Worm (Caenorhabditis elegans) whole organism, L3 larva: ENCODE results near the gene C23G10.2.

ENCODE experiments used
- R02D3.7 ChIP-seq: fragments of 150-350 bp; optimal IDR thresholded peaks from 2 replicates; lab custom pipeline; 2014; ENCODE audit warnings: missing biosample characterization, missing genetic modification characterization
- ZK546.5 ChIP-seq: sonication (generic microtip); optimal IDR thresholded peaks from 2 replicates; lab custom pipeline; 2017; ENCODE audit warnings: missing biosample characterization, missing genetic modification characterization
- aly-2 ChIP-seq: fragments of 150-350 bp; optimal IDR thresholded peaks from 2 replicates; lab custom pipeline; 2014; ENCODE audit warnings: missing biosample characterization, missing genetic modification characterization
- ama-1 ChIP-seq: fragments of 150-350 bp; optimal IDR thresholded peaks from 2 replicates; lab custom pipeline; 2018
- ceh-16 ChIP-seq: sonication (generic microtip); optimal IDR thresholded peaks from 2 replicates; lab custom pipeline; 2017; ENCODE audit warnings: missing biosample characterization, missing genetic modification characterization
- ceh-28 ChIP-seq: fragments of 150-350 bp; optimal IDR thresholded peaks from 2 replicates; lab custom pipeline; 2014; ENCODE audit warnings: missing biosample characterization, missing genetic modification reagents, missing genetic modification characterization
- ceh-82 ChIP-seq: fragments of 150-350 bp; optimal IDR thresholded peaks from 2 replicates; lab custom pipeline; 2014; ENCODE audit warnings: missing biosample characterization, missing genetic modification characterization
- ceh-9 ChIP-seq: sonication (generic microtip); optimal IDR thresholded peaks from 2 replicates; lab custom pipeline; 2018; ENCODE audit warnings: missing biosample characterization, missing genetic modification characterization
- daf-12 ChIP-seq: fragments of 150-350 bp; optimal IDR thresholded peaks from 2 replicates; lab custom pipeline; 2014; ENCODE audit warnings: missing biosample characterization, missing genetic modification reagents, missing genetic modification characterization
- egl-27 ChIP-seq: sonication (generic microtip); optimal IDR thresholded peaks from 4 replicates; lab custom pipeline; 2017; ENCODE audit warnings: missing biosample characterization, missing genetic modification reagents, missing genetic modification characterization
- egl-5 ChIP-seq: fragments of 150-350 bp; optimal IDR thresholded peaks from 2 replicates; lab custom pipeline; 2017; ENCODE audit warnings: missing biosample characterization, missing genetic modification reagents, missing genetic modification characterization, inconsistent platforms
- elt-1 ChIP-seq: fragments of 150-350 bp; optimal IDR thresholded peaks from 2 replicates; lab custom pipeline; 2014; ENCODE audit warnings: missing biosample characterization, missing genetic modification characterization
- elt-2 ChIP-seq: sonication (generic microtip); optimal IDR thresholded peaks from 2 replicates; lab custom pipeline; 2016; ENCODE audit warnings: missing genetic modification reagents, mild to moderate bottlenecking, missing genetic modification characterization, missing compliant biosample characterization
- elt-3 ChIP-seq, 3 experiments: fragments of 150-350 bp in 1 of 3; sonication (generic microtip) in 2 of 3; optimal IDR thresholded peaks; 2 replicates in 2 of 3; 4 replicates in 1 of 3; lab custom pipeline; 2014 to 2017; ENCODE audit warnings: missing biosample characterization in 3 of 3, missing genetic modification characterization in 3 of 3
- eor-1 ChIP-seq, 2 experiments: fragments of 150-350 bp; optimal IDR thresholded peaks; 2 replicates each; lab custom pipeline; 2014 to 2018; ENCODE audit warnings: missing biosample characterization in 2 of 2, missing genetic modification characterization in 2 of 2
- fkh-10 ChIP-seq: sonication (generic microtip); optimal IDR thresholded peaks from 2 replicates; lab custom pipeline; 2017; ENCODE audit warnings: missing biosample characterization, missing genetic modification reagents, missing genetic modification characterization
- fkh-2 ChIP-seq: fragments of 150-350 bp; optimal IDR thresholded peaks from 2 replicates; lab custom pipeline; 2014; ENCODE audit warnings: missing biosample characterization, missing genetic modification reagents, missing genetic modification characterization
- fos-1 ChIP-seq: fragments of 150-350 bp; optimal IDR thresholded peaks from 2 replicates; lab custom pipeline; 2014; ENCODE audit warnings: missing biosample characterization, missing genetic modification characterization
- hmg-11 ChIP-seq: sonication (generic microtip); optimal IDR thresholded peaks from 2 replicates; lab custom pipeline; 2016; ENCODE audit warnings: missing genetic modification characterization, missing compliant biosample characterization
- jun-1 ChIP-seq: fragments of 150-350 bp; optimal IDR thresholded peaks from 2 replicates; lab custom pipeline; 2014; ENCODE audit warnings: missing biosample characterization, missing genetic modification reagents, missing genetic modification characterization
- lin-15B ChIP-seq: fragments of 150-350 bp; optimal IDR thresholded peaks from 2 replicates; lab custom pipeline; 2014; ENCODE audit warnings: missing biosample characterization, missing genetic modification characterization
- lin-39 ChIP-seq: fragments of 150-350 bp; optimal IDR thresholded peaks from 2 replicates; lab custom pipeline; 2018; ENCODE audit warnings: missing biosample characterization, missing genetic modification reagents, missing genetic modification characterization
- lsy-12 ChIP-seq: sonication (generic microtip); optimal IDR thresholded peaks from 2 replicates; lab custom pipeline; 2016; ENCODE audit warnings: mild to moderate bottlenecking, missing genetic modification characterization, missing compliant biosample characterization
- mdl-1 ChIP-seq: fragments of 150-350 bp; optimal IDR thresholded peaks from 2 replicates; lab custom pipeline; 2014; ENCODE audit warnings: missing biosample characterization, missing genetic modification characterization
- mml-1 ChIP-seq: fragments of 150-350 bp; sonication (generic microtip); optimal IDR thresholded peaks from 3 replicates; lab custom pipeline; 2014; ENCODE audit warnings: missing biosample characterization, missing genetic modification characterization
- nfya-1 ChIP-seq: sonication (generic microtip); optimal IDR thresholded peaks from 2 replicates; lab custom pipeline; 2017; ENCODE audit warnings: missing genetic modification characterization, mild to moderate bottlenecking, missing compliant biosample characterization, antibody characterized with exemption, moderate library complexity; ENCODE audit not compliant: insufficient read depth
- nhr-11 ChIP-seq: fragments of 150-350 bp; optimal IDR thresholded peaks from 2 replicates; lab custom pipeline; 2014; ENCODE audit warnings: missing biosample characterization, missing genetic modification characterization
- nhr-12 ChIP-seq: fragments of 150-350 bp; optimal IDR thresholded peaks from 2 replicates; lab custom pipeline; 2014; ENCODE audit warnings: missing biosample characterization, missing genetic modification characterization
- nhr-23 ChIP-seq: fragments of 150-350 bp; optimal IDR thresholded peaks from 2 replicates; lab custom pipeline; 2014; ENCODE audit warnings: missing biosample characterization, missing genetic modification reagents, missing genetic modification characterization
- nhr-237 ChIP-seq: fragments of 150-350 bp; optimal IDR thresholded peaks from 2 replicates; lab custom pipeline; 2014; ENCODE audit warnings: missing biosample characterization, missing genetic modification characterization
- nhr-25 ChIP-seq: sonication (generic microtip); optimal IDR thresholded peaks from 2 replicates; lab custom pipeline; 2017; ENCODE audit warnings: missing biosample characterization, missing genetic modification characterization
- nhr-28 ChIP-seq: fragments of 150-350 bp; optimal IDR thresholded peaks from 2 replicates; lab custom pipeline; 2014; ENCODE audit warnings: missing biosample characterization, missing genetic modification characterization
- nhr-43 ChIP-seq: sonication (generic microtip); optimal IDR thresholded peaks from 2 replicates; lab custom pipeline; 2016; ENCODE audit warnings: mild to moderate bottlenecking, missing genetic modification characterization, missing compliant biosample characterization; ENCODE audit not compliant: poor library complexity, severe bottlenecking
- nhr-67 ChIP-seq: fragments of 150-350 bp; optimal IDR thresholded peaks from 2 replicates; lab custom pipeline; 2014; ENCODE audit warnings: missing biosample characterization, missing genetic modification characterization
- nhr-76 ChIP-seq: fragments of 150-350 bp; sonication (generic microtip); optimal IDR thresholded peaks from 5 replicates; lab custom pipeline; 2014; ENCODE audit warnings: missing biosample characterization, missing genetic modification characterization
- nhr-77 ChIP-seq: fragments of 150-350 bp; optimal IDR thresholded peaks from 2 replicates; lab custom pipeline; 2014; ENCODE audit warnings: missing biosample characterization, missing genetic modification characterization
- pha-4 ChIP-seq: fragments of 150-350 bp; optimal IDR thresholded peaks from 2 replicates; lab custom pipeline; 2014; ENCODE audit warnings: missing biosample characterization, missing genetic modification reagents, missing genetic modification characterization
- pqm-1 ChIP-seq: fragments of 150-350 bp; optimal IDR thresholded peaks from 2 replicates; lab custom pipeline; 2017; ENCODE audit warnings: missing biosample characterization, missing genetic modification characterization, inconsistent platforms
- sea-2 ChIP-seq: fragments of 150-350 bp; sonication (generic microtip); optimal IDR thresholded peaks from 4 replicates; lab custom pipeline; 2014; ENCODE audit warnings: missing biosample characterization, missing genetic modification reagents, missing genetic modification characterization
- skn-1 ChIP-seq: fragments of 150-350 bp; optimal IDR thresholded peaks from 2 replicates; lab custom pipeline; 2014; ENCODE audit warnings: missing biosample characterization, missing genetic modification characterization
- snpc-4 ChIP-seq: fragments of 150-350 bp; optimal IDR thresholded peaks from 2 replicates; lab custom pipeline; 2014; ENCODE audit warnings: missing biosample characterization, missing genetic modification characterization
- tbx-2 ChIP-seq: sonication (generic microtip); optimal IDR thresholded peaks from 2 replicates; lab custom pipeline; 2016; ENCODE audit warnings: mild to moderate bottlenecking, missing genetic modification characterization, missing compliant biosample characterization
- unc-39 ChIP-seq: sonication (generic microtip); optimal IDR thresholded peaks from 4 replicates; lab custom pipeline; 2017; ENCODE audit warnings: missing biosample characterization, missing genetic modification characterization
- unc-62 ChIP-seq: fragments of 150-350 bp; sonication (generic microtip); optimal IDR thresholded peaks from 4 replicates; lab custom pipeline; 2014; ENCODE audit warnings: missing biosample characterization, missing genetic modification reagents, missing genetic modification characterization
- zag-1 ChIP-seq: fragments of 150-350 bp; optimal IDR thresholded peaks from 2 replicates; lab custom pipeline; 2014; ENCODE audit warnings: missing biosample characterization, missing genetic modification characterization
- ztf-11 ChIP-seq: fragments of 150-350 bp; optimal IDR thresholded peaks from 2 replicates; lab custom pipeline; 2014; ENCODE audit warnings: missing biosample characterization, missing genetic modification characterization
- ztf-4 ChIP-seq: fragments of 150-350 bp; optimal IDR thresholded peaks from 2 replicates; lab custom pipeline; 2014; ENCODE audit warnings: missing biosample characterization, missing genetic modification characterization

Gene C23G10.2

ce11 chrIII:6202440-6202839, 5.4 kb upstream of the C23G10.2 start:
- TF ChIP-seq elt-1 (tag; lab: Kevin White, UChicago), result no peak
- TF ChIP-seq skn-1, result no peak
- no peak for TF ChIP-seq hmg-11 (tag; lab: Kevin White, UChicago)
- no peak for TF ChIP-seq nhr-43 (tag; lab: Kevin White, UChicago)
- no peak for TF ChIP-seq nhr-12 (tag; lab: Kevin White, UChicago)
- TF ChIP-seq unc-62, result no peak
- no peak for TF ChIP-seq tbx-2 (tag; lab: Kevin White, UChicago)
- TF ChIP-seq pha-4 (tag; lab: Kevin White, UChicago), result no peak
- TF ChIP-seq, all 47 proteins: peak for 0

ce11 chrIII:6206161-6206853, 1.6 kb upstream of the C23G10.2 start, which contains the start of the genes sna-3 and rps-3:
Gene sna-3 (minus strand): TSS chrIII:6206211.
Gene rps-3 (plus strand): TSS chrIII:6206803.
- no peak for TF ChIP-seq tbx-2 (tag; lab: Kevin White, UChicago)
- no peak for TF ChIP-seq nhr-76 (tag; lab: Kevin White, UChicago)
- TF ChIP-seq elt-3 (tag; optimal IDR thresholded peaks at IDR 0.05; lab: Kevin White, UChicago), result no peak
- TF ChIP-seq fkh-10 (GFP tag; lab: Kevin White, UChicago), result no peak
- TF ChIP-seq R02D3.7, result peak; percentile 62
- no peak for TF ChIP-seq ceh-9
- TF ChIP-seq nfya-1 (tag; lab: Kevin White, UChicago), result peak; percentile 90
- no peak for TF ChIP-seq daf-12
- TF ChIP-seq nhr-28 (tag; lab: Kevin White, UChicago), result no peak
- no peak for TF ChIP-seq snpc-4 (tag; lab: Kevin White, UChicago)
- TF ChIP-seq aly-2 (tag; lab: Kevin White, UChicago), result no peak
- TF ChIP-seq nhr-11 (tag; lab: Kevin White, UChicago), result peak; percentile 31
- TF ChIP-seq lin-15B (tag; lab: Kevin White, UChicago), result peak; percentile 84
- no peak for TF ChIP-seq elt-1 (tag; lab: Kevin White, UChicago)
- peak; percentile 92 for TF ChIP-seq pha-4 (tag; lab: Kevin White, UChicago)
- TF ChIP-seq ceh-28, result peak; percentile 57
- no peak for TF ChIP-seq ztf-4 (tag; lab: Kevin White, UChicago)
- TF ChIP-seq unc-39 (tag; lab: Kevin White, UChicago), result no peak
- no peak for TF ChIP-seq nhr-77 (tag; lab: Kevin White, UChicago)
- no peak for TF ChIP-seq ceh-16
- TF ChIP-seq nhr-67, result no peak
- TF ChIP-seq nhr-237 (tag; lab: Kevin White, UChicago), result no peak
- peak; percentile 8 for TF ChIP-seq jun-1 (tag; lab: Kevin White, UChicago)
- peak; percentile 76 for TF ChIP-seq nhr-23 (tag; lab: Kevin White, UChicago)
- no peak for TF ChIP-seq ZK546.5 (tag; lab: Kevin White, UChicago)
- TF ChIP-seq ceh-82 (tag; lab: Kevin White, UChicago), result no peak
- TF ChIP-seq unc-62, result no peak
- peak; percentile 83 for TF ChIP-seq nhr-25 (tag; lab: Kevin White, UChicago)
- TF ChIP-seq nhr-43 (tag; lab: Kevin White, UChicago), result peak; percentile 43
- TF ChIP-seq egl-27 (tag; lab: Kevin White, UChicago), result no peak
- TF ChIP-seq mdl-1 (tag; lab: Kevin White, UChicago), result no peak
- TF ChIP-seq ztf-11 (tag; lab: Kevin White, UChicago), result no peak
- TF ChIP-seq hmg-11 (tag; lab: Kevin White, UChicago), result peak; percentile 73
- TF ChIP-seq mml-1, result no peak
- no peak for TF ChIP-seq eor-1 (tag; optimal IDR thresholded peaks at IDR 0.05; lab: Kevin White, UChicago)
- no peak for TF ChIP-seq fkh-2 (tag; lab: Kevin White, UChicago)
- peak; percentile 47 for TF ChIP-seq elt-2 (tag; lab: Kevin White, UChicago)
- TF ChIP-seq zag-1 (tag; lab: Kevin White, UChicago), result no peak
- TF ChIP-seq egl-5, result peak; percentile 34
- no peak for TF ChIP-seq skn-1
- TF ChIP-seq sea-2 (GFP tag; lab: Kevin White, UChicago), result no peak
- TF ChIP-seq lsy-12 (tag; lab: Kevin White, UChicago), result peak; percentile 29
- peak; percentile 40 for TF ChIP-seq ama-1 (lab: Kevin White, UChicago)
- no peak for TF ChIP-seq nhr-12 (tag; lab: Kevin White, UChicago)
- TF ChIP-seq lin-39 (tag; lab: Kevin White, UChicago), result peak; percentile 63
- TF ChIP-seq fos-1 (tag; lab: Kevin White, UChicago), result no peak
- peak; percentile 65 for TF ChIP-seq pqm-1 (tag; lab: Kevin White, UChicago)
